Fruit fly (Drosophila melanogaster) whole organism, embryonic: ENCODE results near the gene CG43248.

Experiments
- ATbp ChIP-seq: fragments of 200-800 bp; sonication (Bioruptor generic); optimal IDR thresholded peaks from 2 replicates; lab custom pipeline; 2017; ENCODE audit warnings: missing biosample characterization, mild to moderate bottlenecking, missing genetic modification characterization, missing genetic modification reagents
- B-H1 ChIP-seq: fragments of 200-800 bp; sonication (Bioruptor generic); IDR thresholded peaks from 3 replicates; pipeline ENCODE4 v1.3.6; 2022; ENCODE audit warnings: missing biosample characterization, missing genetic modification characterization
- Chrac-16 ChIP-seq: fragments of 200-800 bp; sonication (Bioruptor generic); optimal IDR thresholded peaks from 3 replicates; lab custom pipeline; 2016; ENCODE audit warnings: missing biosample characterization, missing genetic modification characterization
- Elba2 ChIP-seq: fragments of 200-800 bp; sonication (Bioruptor generic); optimal IDR thresholded peaks from 3 replicates; lab custom pipeline; 2016; ENCODE audit warnings: missing biosample characterization, missing genetic modification characterization
- Hey ChIP-seq: fragments of 200-800 bp; sonication (Bioruptor generic); optimal IDR thresholded peaks from 3 replicates; lab custom pipeline; 2018; ENCODE audit warnings: missing biosample characterization, mild to moderate bottlenecking, missing genetic modification characterization
- ci ChIP-seq: fragments of 200-800 bp; sonication (Bioruptor generic); IDR thresholded peaks from 3 replicates; pipeline ENCODE4 v1.3.6; 2022; ENCODE audit warnings: missing biosample characterization, missing genetic modification characterization
- crp ChIP-seq, 2 experiments: fragments of 200-800 bp; sonication (Bioruptor generic); optimal IDR thresholded peaks; 2 replicates in 1 of 2; 3 replicates in 1 of 2; lab custom pipeline; 2017; ENCODE audit warnings: missing biosample characterization in 2 of 2, missing genetic modification characterization in 2 of 2, mild to moderate bottlenecking in 1 of 2, moderate library complexity in 1 of 2
- nmo ChIP-seq: fragments of 200-800 bp; sonication (Bioruptor generic); optimal IDR thresholded peaks from 2 replicates; lab custom pipeline; 2018; ENCODE audit warnings: missing biosample characterization, mild to moderate bottlenecking, missing genetic modification characterization, moderate library complexity
- ranshi ChIP-seq: fragments of 200-800 bp; sonication (Bioruptor generic); IDR thresholded peaks from 2 replicates; pipeline ENCODE4 v1.3.6; 2022; ENCODE audit warnings: missing biosample characterization, missing genetic modification characterization
- rib ChIP-seq: fragments of 200-800 bp; sonication (Bioruptor generic); IDR thresholded peaks from 2 replicates; pipeline ENCODE4 v1.3.6; 2022; ENCODE audit warnings: missing biosample characterization, missing genetic modification characterization
- toy ChIP-seq: fragments of 200-800 bp; sonication (Bioruptor generic); IDR thresholded peaks from 2 replicates; pipeline ENCODE4 v1.3.6; 2022; ENCODE audit warnings: missing biosample characterization, missing genetic modification characterization
- wek ChIP-seq: fragments of 200-800 bp; sonication (Bioruptor generic); optimal IDR thresholded peaks from 3 replicates; lab custom pipeline; 2018; ENCODE audit warnings: missing biosample characterization, mild to moderate bottlenecking, missing genetic modification characterization, moderate library complexity

dm6 chr3L:15536550-15536949 lies 5.3 kb upstream of the CG43248 start:
- TF ChIP-seq toy (GFP tag; lab: Robert Waterston, UW) = no peak
- no peak for TF ChIP-seq nmo (GFP tag; lab: Kevin White, UChicago)
- no peak for TF ChIP-seq ATbp (GFP tag; lab: Kevin White, UChicago)
- no peak for TF ChIP-seq Hey
- no peak for TF ChIP-seq Elba2
- no peak for TF ChIP-seq rib (GFP tag; lab: Robert Waterston, UW)
- TF ChIP-seq B-H1 (GFP tag; lab: Robert Waterston, UW) = no peak
- TF ChIP-seq Chrac-16 (GFP tag; lab: Kevin White, UChicago) = no peak
- TF ChIP-seq ci (GFP tag; lab: Robert Waterston, UW) = no peak
- TF ChIP-seq crp (GFP tag; optimal IDR thresholded peaks at IDR 0.05; lab: Kevin White, UChicago) = no peak
- no peak for TF ChIP-seq wek (GFP tag; lab: Kevin White, UChicago)
- TF ChIP-seq ranshi (GFP tag; lab: Robert Waterston, UW) = no peak
